Fruit fly (Drosophila melanogaster): ENCODE data around the gene side-VII.

Gene side-VII

DNA sequence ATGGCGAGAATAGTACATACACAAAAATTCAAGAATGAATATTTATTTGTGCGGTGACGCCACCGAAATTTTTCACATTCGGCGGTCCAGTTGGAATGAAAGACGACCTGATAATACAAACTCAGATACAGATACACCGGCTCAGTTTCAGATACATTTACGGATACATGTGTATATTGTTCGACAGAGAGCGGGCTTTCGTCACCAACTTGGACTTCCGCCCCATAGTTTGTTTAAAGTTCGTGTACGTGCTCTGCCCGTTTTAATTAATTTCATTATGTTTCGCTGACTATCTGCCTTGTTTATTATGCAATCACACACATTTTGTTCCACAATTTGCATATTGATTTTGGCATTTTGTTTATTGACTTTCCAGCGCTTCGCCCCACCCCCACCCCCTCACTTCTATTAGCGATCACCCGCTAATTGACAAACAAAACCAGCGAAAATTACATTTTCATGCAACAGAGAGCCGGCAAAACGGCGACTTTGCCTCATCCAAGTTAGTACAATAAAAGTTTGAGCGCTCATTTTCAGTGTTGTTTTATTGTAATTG lies 38.6 kb downstream of the side-VII start (continued):
- TF ChIP-seq CG10462 (GFP tag; optimal IDR thresholded peaks at IDR 0.05): no peak
- no peak for TF ChIP-seq h (optimal IDR thresholded peaks at IDR 0.05)
- TF ChIP-seq wek (GFP tag; optimal IDR thresholded peaks at IDR 0.05): peak; percentile 55
- no peak for TF ChIP-seq grn (GFP tag; optimal IDR thresholded peaks at IDR 0.05)
- TF ChIP-seq CG31224 (GFP tag; IDR thresholded peaks at IDR 0.05): no peak
- TF ChIP-seq Scr (GFP tag; IDR thresholded peaks at IDR 0.05; ENCODE audit: partially characterized antibody): no peak
- no peak for TF ChIP-seq CG34422 (GFP tag; IDR thresholded peaks at IDR 0.05)
- no peak for TF ChIP-seq Rx (GFP tag; IDR thresholded peaks at IDR 0.05)
- TF ChIP-seq Bgb (GFP tag; IDR thresholded peaks at IDR 0.05; ENCODE audit: partially characterized antibody): no peak
- peak; percentile 37 for TF ChIP-seq tio (GFP tag; optimal IDR thresholded peaks at IDR 0.05)
- no peak for TF ChIP-seq CG33557 (GFP tag; optimal IDR thresholded peaks at IDR 0.05)
- peak; percentile 40 for TF ChIP-seq Fer1 (GFP tag; optimal IDR thresholded peaks at IDR 0.05)
- TF ChIP-seq ranshi (GFP tag; IDR thresholded peaks at IDR 0.05): no peak
- peak; percentile 28 for TF ChIP-seq eyg (GFP tag; optimal IDR thresholded peaks at IDR 0.05)
- TF ChIP-seq gt (GFP tag; IDR thresholded peaks at IDR 0.05): no peak
- TF ChIP-seq sens (GFP tag): peak; percentile 14
- no peak for TF ChIP-seq slp2 (GFP tag; optimal IDR thresholded peaks at IDR 0.05)
- peak; percentile 63 for TF ChIP-seq CG12071 (GFP tag; optimal IDR thresholded peaks at IDR 0.05)
- TF ChIP-seq CG32772 (GFP tag; IDR thresholded peaks at IDR 0.05): no peak
- no peak for TF ChIP-seq CG8944 (GFP tag; optimal IDR thresholded peaks at IDR 0.05)
- TF ChIP-seq chm (GFP tag; IDR thresholded peaks at IDR 0.05): no peak
- no peak for TF ChIP-seq gcm (GFP tag; optimal IDR thresholded peaks at IDR 0.05)
- TF ChIP-seq zf30C (GFP tag; optimal IDR thresholded peaks at IDR 0.05): no peak
- TF ChIP-seq CG15601 (tag; optimal IDR thresholded peaks at IDR 0.05): peak; percentile 4
- no peak for TF ChIP-seq pum (GFP tag; optimal IDR thresholded peaks at IDR 0.05)
- TF ChIP-seq unpg (GFP tag; optimal IDR thresholded peaks at IDR 0.05): peak; percentile 35
- peak; percentile 51 for TF ChIP-seq fd3F (GFP tag; optimal IDR thresholded peaks at IDR 0.05)
- peak; percentile 1 for TF ChIP-seq sqz (GFP tag; optimal IDR thresholded peaks at IDR 0.05)
- TF ChIP-seq CG1792 (GFP tag; optimal IDR thresholded peaks at IDR 0.05): peak; percentile 27
- peak; percentile 66 for TF ChIP-seq CG13296 (GFP tag; optimal IDR thresholded peaks at IDR 0.05)
- no peak for TF ChIP-seq Ets97D (GFP tag; optimal IDR thresholded peaks at IDR 0.05)
- peak; percentile 5 for TF ChIP-seq CG6683 (GFP tag; optimal IDR thresholded peaks at IDR 0.05)
- no peak for TF ChIP-seq CG8290 (GFP tag; optimal IDR thresholded peaks at IDR 0.05)
- peak in 1 of 2 experiments; percentile 62 for TF ChIP-seq CG8290 (tag; optimal IDR thresholded peaks at IDR 0.05)
- no peak for TF ChIP-seq Taf1 (GFP tag; IDR thresholded peaks at IDR 0.05)
- no peak for TF ChIP-seq CG7839 (tag; optimal IDR thresholded peaks at IDR 0.05)
- peak; percentile 34 for TF ChIP-seq luna (GFP tag; optimal IDR thresholded peaks at IDR 0.05)
- TF ChIP-seq CG17829 (tag; optimal IDR thresholded peaks at IDR 0.05): no peak
- TF ChIP-seq CG34376 (GFP tag; optimal IDR thresholded peaks at IDR 0.05): peak; percentile 34
- no peak for TF ChIP-seq jigr1 (GFP tag; IDR thresholded peaks at IDR 0.05)
- TF ChIP-seq CG4707 (GFP tag; optimal IDR thresholded peaks at IDR 0.05): no peak
- no peak for TF ChIP-seq Trl (optimal IDR thresholded peaks at IDR 0.05)
- peak; percentile 1 for TF ChIP-seq Trl (GFP tag; optimal IDR thresholded peaks at IDR 0.05)
- peak; percentile 32 for TF ChIP-seq B-H2 (GFP tag; optimal IDR thresholded peaks at IDR 0.05)
- TF ChIP-seq CG12659 (GFP tag; optimal IDR thresholded peaks at IDR 0.05): peak; percentile 35
- TF ChIP-seq zfh1 (GFP tag; IDR thresholded peaks at IDR 0.05): no peak
- TF ChIP-seq CG9876 (GFP tag; optimal IDR thresholded peaks at IDR 0.05): no peak
- TF ChIP-seq dati (GFP tag; IDR thresholded peaks at IDR 0.05): no peak
- peak; percentile 56 for TF ChIP-seq MTF-1 (GFP tag; optimal IDR thresholded peaks at IDR 0.05; ENCODE audit: borderline replicate concordance)
- TF ChIP-seq CG1603 (tag; optimal IDR thresholded peaks at IDR 0.05): peak; percentile 13
- peak; percentile 41 for TF ChIP-seq CG17568 (GFP tag; optimal IDR thresholded peaks at IDR 0.05)
- peak; percentile 39 for TF ChIP-seq Fer3 (tag; optimal IDR thresholded peaks at IDR 0.05)

Data from whole organism, embryonic.